Fruit fly (Drosophila melanogaster): Measurements from ENCODE around the gene CG45089.

The CG45089 gene

dm6 chrX:7888386-7889024 is 5.1 kb downstream of the CG45089 start, which contains the start of gene Acat1 (continued):
- TF ChIP-seq ara (GFP tag; IDR thresholded peaks at IDR 0.05) (peak; percentile 38; the same call in 1 of the 2 replicates), lbe (GFP tag; optimal IDR thresholded peaks at IDR 0.05) (peak; percentile 81), CG1603 (tag; optimal IDR thresholded peaks at IDR 0.05) (no peak), CG34376 (GFP tag; optimal IDR thresholded peaks at IDR 0.05) (peak; percentile 0), CG11093 (GFP tag; IDR thresholded peaks at IDR 0.05) (no peak), sr (GFP tag; IDR thresholded peaks at IDR 0.05) (no peak), CG12391 (tag; optimal IDR thresholded peaks at IDR 0.05) (peak; percentile 75), row (GFP tag; IDR thresholded peaks at IDR 0.05) (peak; percentile 43; the same call in 1 of the 3 replicates), CG17568 (GFP tag; optimal IDR thresholded peaks at IDR 0.05) (no peak), sisA (GFP tag; IDR thresholded peaks at IDR 0.05) (peak; percentile 51), ash1 (GFP tag; optimal IDR thresholded peaks at IDR 0.05) (no peak), tio (GFP tag; optimal IDR thresholded peaks at IDR 0.05) (peak; percentile 40), yki (optimal IDR thresholded peaks at IDR 0.05) (no peak), seq (GFP tag; IDR thresholded peaks at IDR 0.05) (no peak), Bdp1 (GFP tag; optimal IDR thresholded peaks at IDR 0.05) (no peak), toy (GFP tag; IDR thresholded peaks at IDR 0.05) (no peak), Gsc (GFP tag; IDR thresholded peaks at IDR 0.05) (no peak), sd (tag; optimal IDR thresholded peaks at IDR 0.05) (no peak), ato (GFP tag; IDR thresholded peaks at IDR 0.05; ENCODE audit: partially characterized antibody) (0 out of 2 replicates have a peak, but pooled peaks have one; percentile 14), CG13624 (GFP tag; optimal IDR thresholded peaks at IDR 0.05) (peak; percentile 39), CG2129 (GFP tag; IDR thresholded peaks at IDR 0.05; ENCODE audit: partially characterized antibody) (no peak), CG4617 (GFP tag; optimal IDR thresholded peaks at IDR 0.05; ENCODE audit: borderline replicate concordance) (no peak), sens-2 (GFP tag; IDR thresholded peaks at IDR 0.05) (peak; percentile 27; the same call in 1 of the 2 replicates), cas (GFP tag; IDR thresholded peaks at IDR 0.05) (no peak), CG8924 (tag; optimal IDR thresholded peaks at IDR 0.05) (peak; percentile 41), Hey (tag; optimal IDR thresholded peaks at IDR 0.05) (no peak), Rfx (GFP tag; IDR thresholded peaks at IDR 0.05) (peak; percentile 72), CG1233 (GFP tag; optimal IDR thresholded peaks at IDR 0.05) (peak; percentile 33), CG11560 (tag; IDR thresholded peaks at IDR 0.05) (0 out of 3 replicates have a peak, but pooled peaks have one; percentile 10), HmgD (GFP tag; optimal IDR thresholded peaks at IDR 0.05) (peak; percentile 29), slou (GFP tag; optimal IDR thresholded peaks at IDR 0.05) (no peak), unpg (GFP tag; optimal IDR thresholded peaks at IDR 0.05) (no peak), jigr1 (GFP tag; IDR thresholded peaks at IDR 0.05) (no peak), CG14965 (GFP tag; optimal IDR thresholded peaks at IDR 0.05; ENCODE audit: borderline replicate concordance) (no peak), CG13424 (tag; optimal IDR thresholded peaks at IDR 0.05) (peak; percentile 31), btn (GFP tag; optimal IDR thresholded peaks at IDR 0.05) (no peak), shn (GFP tag; optimal IDR thresholded peaks at IDR 0.05) (no peak), Asciz (GFP tag; optimal IDR thresholded peaks at IDR 0.05) (peak; percentile 56), pum (GFP tag; optimal IDR thresholded peaks at IDR 0.05) (peak; percentile 27), unc-4 (GFP tag; IDR thresholded peaks at IDR 0.05; ENCODE audit: partially characterized antibody) (peak; percentile 50; the same call in 1 of the 2 replicates), ac (GFP tag; optimal IDR thresholded peaks at IDR 0.05) (no peak), tll (GFP tag; optimal IDR thresholded peaks at IDR 0.05) (no peak), CG18476 (GFP tag; optimal IDR thresholded peaks at IDR 0.05) (peak; percentile 64), exex (tag; optimal IDR thresholded peaks at IDR 0.05) (peak; percentile 12), CG3726 (GFP tag; IDR thresholded peaks at IDR 0.05) (no peak), CG10431 (GFP tag; optimal IDR thresholded peaks at IDR 0.05) (no peak), Usf (GFP tag; optimal IDR thresholded peaks at IDR 0.05) (no peak), CG16779 (GFP tag; IDR thresholded peaks at IDR 0.05) (no peak), Adf1 (GFP tag; IDR thresholded peaks at IDR 0.05) (no peak), zfh1 (GFP tag; IDR thresholded peaks at IDR 0.05) (peak; percentile 76)

Measured in whole organism, embryonic.